Worm (Caenorhabditis elegans): ENCODE data around the gene C02G6.2.

- TF ChIP-seq C38D4.7 (GFP tag; optimal IDR thresholded peaks at IDR 0.05) (no peak), nhr-11 (tag; optimal IDR thresholded peaks at IDR 0.05) (no peak), nhr-232 (tag; optimal IDR thresholded peaks at IDR 0.05) (no peak), mec-3 (tag; optimal IDR thresholded peaks at IDR 0.05; ENCODE audit: borderline replicate concordance) (peak; percentile 92), K02D7.2 (tag; optimal IDR thresholded peaks at IDR 0.05) (no peak), pag-3 (tag; optimal IDR thresholded peaks at IDR 0.05; ENCODE audit: borderline replicate concordance) (no peak), nfya-1 (tag; optimal IDR thresholded peaks at IDR 0.05) (no peak), ets-4 (tag; optimal IDR thresholded peaks at IDR 0.05) (peak; percentile 96), syd-9 (tag; optimal IDR thresholded peaks at IDR 0.05) (no peak), unc-86 (tag; optimal IDR thresholded peaks at IDR 0.05) (peak; percentile 12), ceh-14 (tag; optimal IDR thresholded peaks at IDR 0.05) (peak; percentile 69), elt-4 (tag; optimal IDR thresholded peaks at IDR 0.05) (no peak), gmeb-2 (tag; optimal IDR thresholded peaks at IDR 0.05) (no peak)
Measured at ce11 chrV:5917707-5918106, 45.8 kb downstream of the C02G6.2 start, which contains the start of gene lrpr-1.
